Worm (Caenorhabditis elegans): ENCODE results near the gene cest-25.

cest-25 gene

DNA sequence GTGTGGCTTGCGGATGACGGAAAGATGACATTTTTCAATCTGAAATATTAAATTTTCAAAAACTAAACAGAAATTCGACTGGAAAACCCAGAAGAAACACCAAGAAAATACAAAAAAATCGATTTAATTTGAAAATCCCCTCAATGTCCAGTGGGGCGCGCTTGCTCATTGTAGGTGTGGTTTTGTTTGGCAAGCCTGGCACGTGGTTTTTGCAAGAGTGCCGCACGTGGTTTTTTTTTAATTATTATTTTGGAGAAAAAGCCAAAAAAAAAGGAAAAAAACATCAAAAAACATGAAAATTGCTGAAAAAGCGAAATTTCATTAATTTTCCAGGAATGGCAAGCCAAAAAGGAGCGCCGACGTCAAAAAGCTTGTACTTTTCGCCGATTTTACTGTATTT lies 29.3 kb upstream of the cest-25 start, which contains the start of gene swsn-3 (continued):
- peak; percentile 94 for TF ChIP-seq pha-4 (tag; optimal IDR thresholded peaks at IDR 0.05)
- peak; percentile 11 for TF ChIP-seq egl-27 (tag; optimal IDR thresholded peaks at IDR 0.05)
- TF ChIP-seq mml-1 (tag; optimal IDR thresholded peaks at IDR 0.05): no peak
- peak; percentile 91 for TF ChIP-seq nhr-23 (tag; optimal IDR thresholded peaks at IDR 0.05)

DNA sequence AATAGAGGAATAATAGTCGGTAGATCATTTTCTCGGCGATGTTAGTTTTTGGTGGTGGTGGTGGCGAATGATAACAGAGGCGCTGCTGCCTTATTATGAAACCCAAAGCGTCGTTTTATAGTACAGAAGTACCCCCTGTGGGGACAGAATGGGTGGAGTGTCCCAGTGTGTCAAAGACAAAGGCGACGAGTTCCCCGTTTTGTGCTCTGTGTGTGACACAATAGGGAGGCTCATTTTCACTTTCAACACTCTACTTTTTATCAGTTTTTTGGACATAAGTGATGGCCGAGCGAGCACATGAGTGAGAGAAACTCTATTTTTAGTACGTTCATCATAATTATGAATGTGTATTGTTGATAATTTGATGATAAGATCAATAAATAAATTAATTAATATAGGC lies 21.4 kb upstream of the cest-25 start, which contains the start of gene pho-9:
pho-9 (minus strand) TSS at position 91 of the 400 bp plus-strand sequence.
- TF ChIP-seq pqm-1 (tag; optimal IDR thresholded peaks at IDR 0.05) (peak; percentile 91), ztf-11 (tag; optimal IDR thresholded peaks at IDR 0.05) (no peak), elt-2 (tag; optimal IDR thresholded peaks at IDR 0.05) (peak; percentile 97), jun-1 (tag; optimal IDR thresholded peaks at IDR 0.05) (peak; percentile 64), pha-4 (tag; optimal IDR thresholded peaks at IDR 0.05) (peak; percentile 31), R02D3.7 (tag; optimal IDR thresholded peaks at IDR 0.05) (no peak)

DNA sequence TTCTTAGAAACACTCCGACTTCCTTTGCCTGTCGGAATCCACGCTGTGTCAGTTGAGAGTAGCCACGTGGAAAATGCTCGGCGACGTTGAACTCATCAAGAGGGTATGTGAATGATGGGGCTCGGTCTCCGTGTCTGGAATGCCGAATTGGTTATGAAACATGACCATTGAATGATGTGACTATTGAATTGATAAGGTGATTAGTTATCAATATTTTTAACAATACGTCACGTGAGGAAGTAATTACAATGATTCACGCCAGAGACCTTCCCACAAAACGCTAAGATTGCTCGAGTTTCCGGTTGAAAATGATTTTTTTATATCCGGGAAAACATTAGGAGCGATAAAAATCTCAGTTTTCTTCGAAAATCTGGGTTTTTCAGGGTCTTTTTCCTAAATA lies 20.0 kb upstream of the cest-25 start:
- TF ChIP-seq sea-2 (GFP tag; optimal IDR thresholded peaks at IDR 0.05): no peak
- TF ChIP-seq skn-1 (tag; optimal IDR thresholded peaks at IDR 0.05): no peak
- TF ChIP-seq ztf-4 (tag; optimal IDR thresholded peaks at IDR 0.05): no peak
- no peak for TF ChIP-seq R02D3.7 (tag; optimal IDR thresholded peaks at IDR 0.05)
- TF ChIP-seq daf-12 (tag; optimal IDR thresholded peaks at IDR 0.05): no peak
- TF ChIP-seq lin-15B (tag; optimal IDR thresholded peaks at IDR 0.05): no peak
- TF ChIP-seq elt-2 (tag; optimal IDR thresholded peaks at IDR 0.05): peak; percentile 65
- TF ChIP-seq aly-2 (tag; optimal IDR thresholded peaks at IDR 0.05): no peak
- no peak for TF ChIP-seq ZK546.5 (tag; optimal IDR thresholded peaks at IDR 0.05)
- peak; percentile 53 for TF ChIP-seq pqm-1 (tag; optimal IDR thresholded peaks at IDR 0.05)

DNA sequence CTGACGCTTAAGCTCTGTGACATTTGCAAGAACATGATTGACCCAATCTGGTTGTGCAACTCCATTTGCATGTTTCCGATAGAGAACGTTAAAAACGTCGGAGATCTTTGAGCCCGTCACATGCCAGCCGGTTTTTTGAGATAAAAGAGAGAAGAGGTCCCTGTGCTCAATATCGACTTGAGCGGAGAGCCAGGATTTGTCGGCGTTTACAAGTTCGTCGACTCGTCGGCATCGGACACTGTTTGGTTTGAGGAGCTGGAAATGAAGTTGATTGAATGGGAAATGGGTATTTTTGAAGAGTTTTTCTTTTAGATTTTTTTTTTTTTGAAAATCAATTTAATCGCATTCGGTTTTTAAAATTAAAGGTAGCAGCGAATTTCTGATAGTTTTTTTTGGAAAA lies 18.8 kb upstream of the cest-25 start:
- TF ChIP-seq nhr-76 (tag; optimal IDR thresholded peaks at IDR 0.05) (no peak), nhr-28 (tag; optimal IDR thresholded peaks at IDR 0.05) (no peak), zag-1 (tag; optimal IDR thresholded peaks at IDR 0.05) (no peak), fkh-2 (tag; optimal IDR thresholded peaks at IDR 0.05) (no peak), R02D3.7 (tag; optimal IDR thresholded peaks at IDR 0.05) (no peak), snpc-4 (tag; optimal IDR thresholded peaks at IDR 0.05) (no peak), lin-15B (tag; optimal IDR thresholded peaks at IDR 0.05) (no peak), ztf-4 (tag; optimal IDR thresholded peaks at IDR 0.05) (no peak), nhr-11 (tag; optimal IDR thresholded peaks at IDR 0.05) (no peak), pqm-1 (tag; optimal IDR thresholded peaks at IDR 0.05) (no peak), jun-1 (tag; optimal IDR thresholded peaks at IDR 0.05) (no peak), elt-1 (tag; optimal IDR thresholded peaks at IDR 0.05) (no peak), ceh-82 (tag; optimal IDR thresholded peaks at IDR 0.05) (no peak), hmg-11 (tag; optimal IDR thresholded peaks at IDR 0.05) (no peak), skn-1 (tag; optimal IDR thresholded peaks at IDR 0.05) (no peak), fkh-10 (GFP tag; optimal IDR thresholded peaks at IDR 0.05) (no peak)

DNA sequence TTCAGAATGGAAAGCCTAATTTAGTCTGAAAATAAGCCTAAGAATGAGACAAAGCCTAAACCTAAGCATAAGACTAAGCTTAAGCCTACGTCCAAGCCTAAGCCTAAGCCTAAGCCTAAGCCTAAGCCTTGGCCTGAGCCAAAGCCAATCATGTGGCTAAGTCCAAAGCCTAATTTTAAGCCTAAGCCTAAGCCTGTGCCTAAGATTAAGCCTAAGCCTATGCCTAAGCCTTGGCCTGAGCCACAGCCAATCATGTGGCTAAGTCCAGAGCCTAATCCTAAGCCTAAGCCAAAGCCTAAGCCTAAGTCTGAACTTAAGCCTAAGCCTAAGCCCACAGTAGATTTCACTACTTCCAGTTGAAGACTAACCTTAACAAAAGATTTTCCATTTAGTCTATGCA lies 18.1 kb upstream of the cest-25 start:
- TF ChIP-seq fos-1 (tag; optimal IDR thresholded peaks at IDR 0.05) (no peak), ztf-11 (tag; optimal IDR thresholded peaks at IDR 0.05) (no peak), egl-5 (tag; optimal IDR thresholded peaks at IDR 0.05) (no peak), fkh-10 (GFP tag; optimal IDR thresholded peaks at IDR 0.05) (no peak), ceh-82 (tag; optimal IDR thresholded peaks at IDR 0.05) (no peak), nhr-12 (tag; optimal IDR thresholded peaks at IDR 0.05) (no peak), elt-3 (tag; optimal IDR thresholded peaks at IDR 0.05) (no peak)

DNA sequence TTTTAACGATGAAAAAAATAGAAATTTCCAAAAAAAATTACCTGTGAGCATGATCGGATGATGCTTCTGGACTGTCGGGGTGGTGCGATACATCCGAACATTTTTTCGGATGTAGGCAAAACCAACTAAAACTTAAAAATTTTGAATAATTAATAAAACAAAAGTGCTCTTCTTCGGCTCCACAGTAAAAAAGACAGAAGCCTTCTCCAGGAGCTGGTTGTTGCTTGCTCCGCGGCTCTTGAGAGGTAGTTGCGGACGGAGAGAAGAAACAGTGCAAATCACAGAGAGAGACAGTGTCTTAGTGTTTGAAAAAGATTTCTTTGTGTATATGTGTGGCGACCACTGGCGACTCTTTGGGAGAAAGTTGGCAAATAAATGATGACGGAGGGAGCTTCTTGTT lies 16.9 kb upstream of the cest-25 start, which contains the start of gene gldi-9:
gldi-9 (minus strand) TSS at position 101 of the 400 bp plus-strand sequence.
- TF ChIP-seq pha-4 (tag; optimal IDR thresholded peaks at IDR 0.05) (peak; percentile 33), nhr-23 (tag; optimal IDR thresholded peaks at IDR 0.05) (no peak)

DNA sequence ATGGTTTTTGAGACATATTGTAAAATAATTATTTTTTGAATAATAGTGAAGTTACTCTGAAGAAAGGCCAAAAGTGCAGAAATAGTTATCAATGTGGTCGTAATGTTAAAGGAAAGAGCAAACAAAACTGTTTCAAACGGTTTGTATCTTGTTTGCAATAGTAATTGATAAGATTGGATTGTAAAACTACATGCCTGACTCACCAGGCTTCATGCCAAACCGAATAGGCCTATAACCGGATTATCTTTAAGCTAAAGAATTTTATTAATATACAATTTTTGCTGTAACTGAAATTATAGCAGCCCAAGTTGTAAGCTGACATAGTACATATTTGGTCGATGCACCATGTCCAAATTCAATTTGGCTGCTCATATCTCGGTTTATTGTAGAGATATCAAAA lies 7.2 kb upstream of the cest-25 start, which contains the start of gene Y71H2AM.14:
Y71H2AM.14 (minus strand) TSS at position 101 of the 400 bp plus-strand sequence.
- TF ChIP-seq pqm-1 (tag; optimal IDR thresholded peaks at IDR 0.05) (peak; percentile 33), fkh-10 (GFP tag; optimal IDR thresholded peaks at IDR 0.05) (no peak), snpc-4 (tag; optimal IDR thresholded peaks at IDR 0.05) (no peak), ceh-82 (tag; optimal IDR thresholded peaks at IDR 0.05) (no peak), lin-39 (tag; optimal IDR thresholded peaks at IDR 0.05) (no peak)

All from whole organism, L3 larva.